Worm (Caenorhabditis elegans): ENCODE data around the gene lcmt-1.

ce11 chrIII:4391938-4392337, 48.7 kb downstream of the lcmt-1 start:
- TF ChIP-seq cog-1 (tag; optimal IDR thresholded peaks at IDR 0.05): no peak
- TF ChIP-seq ztf-29 (GFP tag; IDR thresholded peaks at IDR 0.05): no peak
- TF ChIP-seq T22C8.4 (GFP tag; IDR thresholded peaks at IDR 0.05): no peak
- TF ChIP-seq flt-1 (GFP tag; IDR thresholded peaks at IDR 0.05): no peak
- TF ChIP-seq klf-2 (GFP tag; conservative IDR thresholded peaks at IDR 0.05): no peak
- TF ChIP-seq med-1 (GFP tag; optimal IDR thresholded peaks at IDR 0.05; ENCODE audit: insufficient read depth): no peak
- TF ChIP-seq ztf-23 (GFP tag; IDR thresholded peaks at IDR 0.05): no peak
- TF ChIP-seq tab-1 (GFP tag; IDR thresholded peaks at IDR 0.05): no peak

Measured in whole organism, midembryonic.